Fruit fly (Drosophila melanogaster) whole organism, wandering third instar larva: ENCODE results near the gene CG44477.

ENCODE experiments used
- Abd-B ChIP-seq: fragments of >200 bp; optimal IDR thresholded peaks from 2 replicates; lab custom pipeline; 2017; ENCODE audit warnings: missing biosample characterization, missing genetic modification characterization
- CG32264 ChIP-seq: fragments of 200-800 bp; sonication (Bioruptor generic); optimal IDR thresholded peaks from 2 replicates; lab custom pipeline; 2016; ENCODE audit warnings: missing biosample characterization, missing genetic modification characterization
- CG9705 ChIP-seq: fragments of 200-800 bp; sonication (Bioruptor generic); optimal IDR thresholded peaks from 2 replicates; lab custom pipeline; 2018; ENCODE audit warnings: missing biosample characterization, mild to moderate bottlenecking, missing genetic modification characterization
- CrebA ChIP-seq: fragments of 200-800 bp; sonication (Bioruptor generic); optimal IDR thresholded peaks from 2 replicates; lab custom pipeline; 2016; ENCODE audit warnings: missing biosample characterization, mild to moderate bottlenecking, missing genetic modification characterization, borderline replicate concordance
- Dif ChIP-seq: fragments of 200-275, 200-300 bp; sonication (Bioruptor generic); optimal IDR thresholded peaks from 2 replicates; lab custom pipeline; 2018; ENCODE audit warnings: missing biosample characterization, missing genetic modification characterization; ENCODE audit not compliant: partially characterized antibody
- GATAd ChIP-seq: sonication (Bioruptor generic); optimal IDR thresholded peaks from 2 replicates; lab custom pipeline; 2016; ENCODE audit warnings: missing biosample characterization, missing genetic modification characterization
- HLH106 ChIP-seq: fragments of 200-800 bp; optimal IDR thresholded peaks from 3 replicates; lab custom pipeline; 2019; ENCODE audit warnings: missing biosample characterization, mild to moderate bottlenecking, missing genetic modification characterization, moderate library complexity
- Hr78 ChIP-seq: fragments of >200 bp; optimal IDR thresholded peaks from 2 replicates; lab custom pipeline; 2017; ENCODE audit warnings: missing biosample characterization, missing genetic modification characterization
- Hr83 ChIP-seq: fragments of 200-300 bp; sonication (Bioruptor generic); optimal IDR thresholded peaks from 2 replicates; lab custom pipeline; 2016; ENCODE audit warnings: missing biosample characterization, mild to moderate bottlenecking, missing genetic modification characterization, moderate library complexity; ENCODE audit not compliant: poor library complexity, severe bottlenecking
- Jra ChIP-seq: sonication (Bioruptor generic); optimal IDR thresholded peaks from 2 replicates; lab custom pipeline; 2016; ENCODE audit warnings: missing biosample characterization, missing genetic modification characterization
- Mio ChIP-seq: sonication (Bioruptor generic); optimal IDR thresholded peaks from 2 replicates; lab custom pipeline; 2016; ENCODE audit warnings: missing biosample characterization, missing genetic modification characterization
- N ChIP-seq: fragments of >200 bp; optimal IDR thresholded peaks from 2 replicates; lab custom pipeline; 2018; ENCODE audit warnings: missing biosample characterization, missing external identifiers, missing genetic modification characterization
- OdsH ChIP-seq: fragments of 200-800 bp; sonication (Bioruptor generic); optimal IDR thresholded peaks from 2 replicates; lab custom pipeline; 2016; ENCODE audit warnings: missing biosample characterization, mild to moderate bottlenecking, missing genetic modification characterization
- Rel ChIP-seq, 2 experiments: fragments of 200-800 bp; sonication (Bioruptor generic) in 1 of 2; optimal IDR thresholded peaks; 2 replicates in 1 of 2; 3 replicates in 1 of 2; lab custom pipeline; 2016 to 2019; ENCODE audit warnings: mild to moderate bottlenecking in 2 of 2, missing biosample characterization in 2 of 2, missing genetic modification characterization in 2 of 2, moderate library complexity in 1 of 2
- Vsx2 ChIP-seq: fragments of 200-300, 225-300 bp; sonication (Bioruptor generic); optimal IDR thresholded peaks from 2 replicates; lab custom pipeline; 2018; ENCODE audit warnings: missing biosample characterization, missing genetic modification characterization; ENCODE audit not compliant: partially characterized antibody
- br ChIP-seq: fragments of 200-800 bp; sonication (Bioruptor generic); optimal IDR thresholded peaks from 2 replicates; lab custom pipeline; 2016; ENCODE audit warnings: missing biosample characterization, missing genetic modification characterization
- brk ChIP-seq: fragments of 200-800 bp; sonication (Bioruptor generic); optimal IDR thresholded peaks from 2 replicates; lab custom pipeline; 2016; ENCODE audit warnings: missing biosample characterization, mild to moderate bottlenecking, missing genetic modification characterization
- dl ChIP-seq, 2 experiments: fragments of 175-275, 200-275 bp in 1 of 2; fragments of 200-275 bp in 1 of 2; sonication (Bioruptor generic); optimal IDR thresholded peaks; lab custom pipeline; 2018; ENCODE audit warnings: mild to moderate bottlenecking in 2 of 2, missing biosample characterization in 2 of 2, missing genetic modification characterization in 2 of 2, moderate library complexity in 2 of 2; ENCODE audit not compliant: partially characterized antibody in 2 of 2, insufficient read depth in 1 of 2
- dmrt93B ChIP-seq: fragments of 200-800 bp; sonication (Bioruptor generic); optimal IDR thresholded peaks from 2 replicates; lab custom pipeline; 2018; ENCODE audit warnings: missing biosample characterization, mild to moderate bottlenecking, missing genetic modification characterization
- dsf ChIP-seq: sonication (Bioruptor generic); optimal IDR thresholded peaks from 2 replicates; lab custom pipeline; 2016; ENCODE audit warnings: missing biosample characterization, missing genetic modification characterization, borderline replicate concordance
- ey ChIP-seq: fragments of 200-800 bp; sonication (Bioruptor generic); optimal IDR thresholded peaks from 2 replicates; lab custom pipeline; 2016; ENCODE audit warnings: missing biosample characterization, missing genetic modification characterization
- fru ChIP-seq: fragments of 200-800 bp; sonication (Bioruptor generic); optimal IDR thresholded peaks from 3 replicates; lab custom pipeline; 2016; ENCODE audit warnings: missing biosample characterization, mild to moderate bottlenecking, missing genetic modification characterization
- h ChIP-seq: fragments of 200-800 bp; sonication (Bioruptor generic); optimal IDR thresholded peaks from 3 replicates; lab custom pipeline; 2016; ENCODE audit warnings: missing biosample characterization, mild to moderate bottlenecking, missing genetic modification characterization
- jim ChIP-seq: fragments of 175-275, 200-325 bp; sonication (Bioruptor generic); optimal IDR thresholded peaks from 2 replicates; lab custom pipeline; 2016; ENCODE audit warnings: missing biosample characterization, mild to moderate bottlenecking, missing genetic modification characterization
- lola ChIP-seq: fragments of >200 bp; optimal IDR thresholded peaks from 2 replicates; lab custom pipeline; 2017; ENCODE audit warnings: missing biosample characterization, missing genetic modification characterization
- pan ChIP-seq: fragments of >200 bp; optimal IDR thresholded peaks from 2 replicates; lab custom pipeline; 2017
- rgr ChIP-seq: fragments of 200-800 bp; sonication (Bioruptor generic); optimal IDR thresholded peaks from 3 replicates; lab custom pipeline; 2016; ENCODE audit warnings: missing biosample characterization, mild to moderate bottlenecking, missing genetic modification characterization
- sage ChIP-seq: fragments of 200-800 bp; sonication (Bioruptor generic); optimal IDR thresholded peaks from 2 replicates; lab custom pipeline; 2016; ENCODE audit warnings: missing biosample characterization, mild to moderate bottlenecking, missing genetic modification characterization
- sv ChIP-seq: fragments of 200-800 bp; sonication (Bioruptor generic); optimal IDR thresholded peaks from 3 replicates; lab custom pipeline; 2016; ENCODE audit warnings: missing biosample characterization, missing genetic modification characterization
- tai ChIP-seq: sonication (Bioruptor generic); optimal IDR thresholded peaks from 2 replicates; lab custom pipeline; 2016; ENCODE audit warnings: missing biosample characterization, missing genetic modification characterization
- usp ChIP-seq: fragments of >200 bp; optimal IDR thresholded peaks from 2 replicates; lab custom pipeline; 2017; ENCODE audit warnings: missing biosample characterization, missing genetic modification characterization
- woc ChIP-seq: sonication (Bioruptor generic); optimal IDR thresholded peaks from 2 replicates; lab custom pipeline; 2016; ENCODE audit warnings: missing biosample characterization, mild to moderate bottlenecking, missing genetic modification characterization

CG44477 gene

dm6 chr2L:11662959-11663358, at the start of gene CG44477:
CG44477 (plus strand) TSS chr2L:11663259.
- TF ChIP-seq sv (no peak), CG9705 (no peak), sage (GFP tag; lab: Kevin White, UChicago) (no peak), HLH106 (no peak), Rel (GFP tag; optimal IDR thresholded peaks at IDR 0.05; lab: Kevin White, UChicago) (no peak), Rel (tag; optimal IDR thresholded peaks at IDR 0.05; lab: Kevin White, UChicago) (no peak), GATAd (no peak), N (no peak), dmrt93B (GFP tag; lab: Kevin White, UChicago) (no peak), rgr (GFP tag; lab: Kevin White, UChicago) (no peak), ey (GFP tag; lab: Kevin White, UChicago) (no peak), Hr78 (GFP tag; lab: Kevin White, UChicago) (no peak)

dm6 chr2L:11624190-11624589, 38.9 kb upstream of the CG44477 start:
- no peak for TF ChIP-seq brk
- TF ChIP-seq woc (GFP tag; lab: Kevin White, UChicago): no peak
- no peak for TF ChIP-seq ey (GFP tag; lab: Kevin White, UChicago)
- no peak for TF ChIP-seq CG32264 (GFP tag; lab: Kevin White, UChicago)
- no peak for TF ChIP-seq br (GFP tag; lab: Kevin White, UChicago)
- TF ChIP-seq, all 38 proteins: peak for 0

- TF ChIP-seq woc (GFP tag; lab: Kevin White, UChicago) (no peak), Hr83 (no peak), tai (GFP tag; lab: Kevin White, UChicago) (no peak), pan (lab: Kevin White, UChicago) (no peak), lola (GFP tag; lab: Kevin White, UChicago) (no peak), GATAd (no peak), h (GFP tag; lab: Kevin White, UChicago) (no peak), dl (GFP tag; optimal IDR thresholded peaks at IDR 0.05; lab: Kevin White, UChicago; ENCODE audit: insufficient read depth in 1 of 2, partially characterized antibody in 2 of 2) (no peak), CG9705 (no peak), fru (GFP tag; lab: Kevin White, UChicago) (no peak), Abd-B (GFP tag; lab: Kevin White, UChicago) (no peak), Dif (no peak), Hr78 (GFP tag; lab: Kevin White, UChicago) (no peak), Mio (GFP tag; lab: Kevin White, UChicago) (no peak), CG32264 (GFP tag; lab: Kevin White, UChicago) (no peak), OdsH (GFP tag; lab: Kevin White, UChicago) (no peak), sage (GFP tag; lab: Kevin White, UChicago) (no peak), Jra (no peak), ey (GFP tag; lab: Kevin White, UChicago) (no peak), CrebA (GFP tag; lab: Kevin White, UChicago) (no peak)
Observed at dm6 chr2L:11628292-11628691, 34.8 kb upstream of the CG44477 start.

dm6 chr2L:11648739-11649138, 14.3 kb upstream of the CG44477 start, which contains the start of gene CG6614:
CG6614 (minus strand) TSS chr2L:11648839.
- TF ChIP-seq br (GFP tag; lab: Kevin White, UChicago) (no peak), Rel (GFP tag; optimal IDR thresholded peaks at IDR 0.05; lab: Kevin White, UChicago) (no peak), Rel (tag; optimal IDR thresholded peaks at IDR 0.05; lab: Kevin White, UChicago) (no peak), fru (GFP tag; lab: Kevin White, UChicago) (no peak), Mio (GFP tag; lab: Kevin White, UChicago) (no peak), Vsx2 (GFP tag; lab: Kevin White, UChicago) (no peak), sage (GFP tag; lab: Kevin White, UChicago) (no peak), OdsH (GFP tag; lab: Kevin White, UChicago) (no peak), usp (GFP tag; lab: Kevin White, UChicago) (no peak), woc (GFP tag; lab: Kevin White, UChicago) (no peak), ey (GFP tag; lab: Kevin White, UChicago) (no peak), dsf (GFP tag; lab: Kevin White, UChicago) (no peak), sv (no peak), brk (no peak), rgr (GFP tag; lab: Kevin White, UChicago) (no peak), Jra (no peak), Hr83 (no peak), jim (GFP tag; lab: Kevin White, UChicago) (no peak), Dif (no peak), lola (GFP tag; lab: Kevin White, UChicago) (no peak)
